Fruit fly (Drosophila melanogaster): ENCODE results near the gene CG1789.

The CG1789 gene

dm6 chrX:8730306-8730705 lies 10.0 kb downstream of the CG1789 start (continued):
- no peak for TF ChIP-seq ssp (GFP tag; IDR thresholded peaks at IDR 0.05)
- TF ChIP-seq emc (GFP tag; optimal IDR thresholded peaks at IDR 0.05) = no peak
- TF ChIP-seq trem (tag; optimal IDR thresholded peaks at IDR 0.05) = no peak
- TF ChIP-seq pan (optimal IDR thresholded peaks at IDR 0.05) = no peak
- TF ChIP-seq pan (GFP tag; optimal IDR thresholded peaks at IDR 0.05 in 1 of 2, IDR thresholded peaks at IDR 0.05 in 1 of 2) = no peak
- no peak for TF ChIP-seq fu2 (GFP tag; optimal IDR thresholded peaks at IDR 0.05)
- no peak for TF ChIP-seq CG8388 (GFP tag; optimal IDR thresholded peaks at IDR 0.05)
- TF ChIP-seq pros (GFP tag; optimal IDR thresholded peaks at IDR 0.05) = no peak
- TF ChIP-seq zen (tag; optimal IDR thresholded peaks at IDR 0.05) = no peak
- peak; percentile 13 for TF ChIP-seq CG10147 (GFP tag; optimal IDR thresholded peaks at IDR 0.05)
- TF ChIP-seq toy (GFP tag; IDR thresholded peaks at IDR 0.05) = no peak
- TF ChIP-seq sisA (GFP tag; IDR thresholded peaks at IDR 0.05) = no peak
- no peak for TF ChIP-seq gcm2 (GFP tag; optimal IDR thresholded peaks at IDR 0.05)
- no peak for TF ChIP-seq CG7928 (GFP tag; optimal IDR thresholded peaks at IDR 0.05)
- TF ChIP-seq fd96Cb (tag; optimal IDR thresholded peaks at IDR 0.05) = peak; percentile 8
- TF ChIP-seq wor (GFP tag; IDR thresholded peaks at IDR 0.05) = no peak
- TF ChIP-seq CG15269 (tag; optimal IDR thresholded peaks at IDR 0.05) = no peak
- no peak for TF ChIP-seq CG31365 (tag; optimal IDR thresholded peaks at IDR 0.05)
- no peak for TF ChIP-seq CG5953 (GFP tag; IDR thresholded peaks at IDR 0.05)
- no peak for TF ChIP-seq CG10366 (GFP tag; IDR thresholded peaks at IDR 0.05)
- TF ChIP-seq Rfx (GFP tag; IDR thresholded peaks at IDR 0.05) = 0 out of 2 replicates have a peak, but pooled peaks have one; percentile 38
- TF ChIP-seq hth (optimal IDR thresholded peaks at IDR 0.05) = no peak
- no peak for TF ChIP-seq ranshi (GFP tag; IDR thresholded peaks at IDR 0.05)
- TF ChIP-seq pho (GFP tag; optimal IDR thresholded peaks at IDR 0.05) = no peak
- no peak for TF ChIP-seq Stat92E (GFP tag; optimal IDR thresholded peaks at IDR 0.05)
- peak in 1 of 2 experiments; percentile 12 for TF ChIP-seq dpn (GFP tag; optimal IDR thresholded peaks at IDR 0.05)
- no peak for TF ChIP-seq NfI (GFP tag; optimal IDR thresholded peaks at IDR 0.05)
- no peak for TF ChIP-seq CG13287 (GFP tag; IDR thresholded peaks at IDR 0.05; ENCODE audit: partially characterized antibody)
- TF ChIP-seq CG13775 (GFP tag; optimal IDR thresholded peaks at IDR 0.05) = no peak
- TF ChIP-seq CG9727 (GFP tag; optimal IDR thresholded peaks at IDR 0.05) = peak; percentile 3
- no peak for TF ChIP-seq CG4424 (GFP tag; optimal IDR thresholded peaks at IDR 0.05)
- peak; percentile 3 for TF ChIP-seq CG10209 (GFP tag; optimal IDR thresholded peaks at IDR 0.05)
- no peak for TF ChIP-seq br (optimal IDR thresholded peaks at IDR 0.05)

DNA sequence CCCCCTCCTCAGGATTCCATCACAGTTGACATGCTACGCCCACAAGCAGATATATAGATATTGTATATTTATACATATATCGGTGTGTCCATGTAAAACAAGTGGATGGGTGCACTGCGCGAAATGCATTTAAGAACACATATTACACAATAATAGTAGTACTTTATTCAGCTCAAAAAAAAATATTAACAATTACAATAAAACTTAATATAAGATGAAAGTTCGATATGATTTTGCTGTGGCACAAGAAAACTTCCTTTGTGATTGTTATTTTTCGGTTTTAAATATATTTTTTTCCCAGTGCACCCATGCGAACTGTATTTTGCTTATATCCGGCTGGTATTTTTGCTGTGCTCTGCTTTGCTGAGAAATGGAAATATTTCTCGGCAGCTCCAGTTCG lies 11.1 kb downstream of the CG1789 start:
- TF ChIP-seq fd96Cb (tag; optimal IDR thresholded peaks at IDR 0.05) (peak; percentile 29), sens (GFP tag) (peak; percentile 72), CG12391 (tag; optimal IDR thresholded peaks at IDR 0.05) (peak; percentile 28), bsh (GFP tag; optimal IDR thresholded peaks at IDR 0.05) (peak in 1 of 2 experiments; percentile 40), Xbp1 (GFP tag; optimal IDR thresholded peaks at IDR 0.05) (peak; percentile 23), CG14710 (tag; optimal IDR thresholded peaks at IDR 0.05) (peak; percentile 0), hth (optimal IDR thresholded peaks at IDR 0.05) (no peak), dmrt99B (tag; optimal IDR thresholded peaks at IDR 0.05) (peak; percentile 40), CG11504 (tag; optimal IDR thresholded peaks at IDR 0.05) (peak; percentile 38), dysf (GFP tag; IDR thresholded peaks at IDR 0.05) (0 out of 3 replicates have a peak, but pooled peaks have one; percentile 13), CoRest (tag; optimal IDR thresholded peaks at IDR 0.05) (peak; percentile 6), Usf (GFP tag; optimal IDR thresholded peaks at IDR 0.05) (no peak), CG7839 (tag; optimal IDR thresholded peaks at IDR 0.05) (peak; percentile 30), tll (GFP tag; optimal IDR thresholded peaks at IDR 0.05) (no peak), vvl (GFP tag; IDR thresholded peaks at IDR 0.05) (0 out of 2 replicates have a peak, but pooled peaks have one; percentile 24), Hr39 (optimal IDR thresholded peaks at IDR 0.05) (no peak), CG13894 (tag; optimal IDR thresholded peaks at IDR 0.05) (peak; percentile 35), CG3838 (GFP tag; optimal IDR thresholded peaks at IDR 0.05) (no peak), kay (GFP tag; optimal IDR thresholded peaks at IDR 0.05) (no peak), CG30403 (GFP tag; optimal IDR thresholded peaks at IDR 0.05) (peak; percentile 14), nmo (GFP tag; optimal IDR thresholded peaks at IDR 0.05) (peak; percentile 9), CG18262 (tag; optimal IDR thresholded peaks at IDR 0.05) (peak; percentile 8)

Data from whole organism, embryonic.